Worm (Caenorhabditis elegans) whole organism, L4/young adult: ENCODE measurements around the gene R02C2.1.

Experiments used
- W03F9.2 ChIP-seq: fragments of 150-350 bp; optimal IDR thresholded peaks from 2 replicates; lab custom pipeline; 2014; ENCODE audit warnings: missing biosample characterization, missing genetic modification characterization
- dao-5 ChIP-seq: sonication (generic microtip); optimal IDR thresholded peaks from 2 replicates; lab custom pipeline; 2016; ENCODE audit warnings: missing genotype, missing genetic modification characterization, moderate library complexity, missing compliant biosample characterization
- him-1 ChIP-seq: sonication (generic microtip); optimal IDR thresholded peaks from 2 replicates; lab custom pipeline; 2016; ENCODE audit warnings: missing genotype, missing genetic modification reagents, missing genetic modification characterization, missing compliant biosample characterization

- no peak for TF ChIP-seq him-1 (tag; lab: Kevin White, UChicago)
- no peak for TF ChIP-seq dao-5 (tag; lab: Kevin White, UChicago)
- no peak for TF ChIP-seq W03F9.2 (tag; lab: Kevin White, UChicago)
Observed at ce11 chrV:284808-285207, 46.8 kb upstream of the R02C2.1 start.
